Worm (Caenorhabditis elegans) whole organism, early embryonic: ENCODE measurements around the gene ztf-31.

Experiments
- B0310.2 ChIP-seq: sonication (generic microtip); optimal IDR thresholded peaks from 2 replicates; lab custom pipeline; 2016; ENCODE audit warnings: mild to moderate bottlenecking, missing genetic modification characterization, missing compliant biosample characterization
- F13C5.2 ChIP-seq: sonication (generic microtip); optimal IDR thresholded peaks from 2 replicates; lab custom pipeline; 2017; ENCODE audit warnings: mild to moderate bottlenecking, missing genetic modification characterization, inconsistent platforms, missing compliant biosample characterization
- aly-1 ChIP-seq: sonication (generic microtip); optimal IDR thresholded peaks from 2 replicates; lab custom pipeline; 2016; ENCODE audit warnings: missing genetic modification characterization, missing compliant biosample characterization
- ama-1 ChIP-seq: fragments of 150-350 bp; optimal IDR thresholded peaks from 2 replicates; lab custom pipeline; 2014
- ceh-13 ChIP-seq: fragments of 200-800 bp; sonication (Bioruptor generic); optimal IDR thresholded peaks from 2 replicates; lab custom pipeline; 2018; ENCODE audit warnings: mild to moderate bottlenecking, missing genetic modification characterization, missing compliant biosample characterization
- ceh-36 ChIP-seq: sonication (generic microtip); optimal IDR thresholded peaks from 2 replicates; lab custom pipeline; 2016; ENCODE audit warnings: missing genetic modification characterization, inconsistent platforms, missing compliant biosample characterization
- ets-7 ChIP-seq: sonication (generic microtip); optimal IDR thresholded peaks from 2 replicates; lab custom pipeline; 2016; ENCODE audit warnings: missing genotype, missing genetic modification characterization, missing compliant biosample characterization
- flt-1 ChIP-seq: fragments of 200-800 bp; sonication (Bioruptor generic); IDR thresholded peaks from 2 replicates; pipeline ENCODE4 v1.3.6; 2022; ENCODE audit warnings: missing genetic modification characterization, missing compliant biosample characterization
- hmbx-1 ChIP-seq: sonication (generic microtip); optimal IDR thresholded peaks from 2 replicates; lab custom pipeline; 2016; ENCODE audit warnings: mild to moderate bottlenecking, missing genetic modification characterization, missing compliant biosample characterization
- hnd-1 ChIP-seq: sonication (generic microtip); optimal IDR thresholded peaks from 2 replicates; lab custom pipeline; 2016; ENCODE audit warnings: missing genetic modification characterization, missing compliant biosample characterization
- scrt-1 ChIP-seq: fragments of 200-800 bp; sonication (Bioruptor generic); IDR thresholded peaks from 2 replicates; pipeline ENCODE4 v1.3.6; 2022; ENCODE audit warnings: missing genetic modification characterization, missing compliant biosample characterization
- sea-1 ChIP-seq: fragments of 200-800 bp; sonication (Bioruptor generic); conservative IDR thresholded peaks from 2 replicates; pipeline ENCODE4 v1.3.6; 2022; ENCODE audit warnings: missing genetic modification characterization, missing compliant biosample characterization
- tbx-37 ChIP-seq: fragments of 200-800 bp; sonication (Bioruptor generic); conservative IDR thresholded peaks from 2 replicates; pipeline ENCODE4 v1.3.6; 2022; ENCODE audit warnings: missing genetic modification reagents, missing genetic modification characterization, missing compliant biosample characterization
- tra-4 ChIP-seq: sonication (generic microtip); optimal IDR thresholded peaks from 2 replicates; lab custom pipeline; 2017; ENCODE audit warnings: missing genetic modification characterization, missing compliant biosample characterization

- TF ChIP-seq ama-1 (lab: Kevin White, UChicago) (no peak), sea-1 (GFP tag; lab: Robert Waterston, UW) (no peak), aly-1 (tag; lab: Kevin White, UChicago) (no peak), B0310.2 (tag; lab: Kevin White, UChicago) (no peak), ceh-36 (tag; lab: Kevin White, UChicago) (no peak), flt-1 (GFP tag; lab: Robert Waterston, UW) (no peak), F13C5.2 (tag; lab: Kevin White, UChicago) (no peak), ets-7 (tag; lab: Kevin White, UChicago) (no peak), ceh-13 (GFP tag; lab: Kevin White, UChicago) (no peak), hnd-1 (tag; lab: Kevin White, UChicago) (no peak), scrt-1 (no peak), tbx-37 (GFP tag; lab: Robert Waterston, UW) (no peak), tra-4 (tag; lab: Kevin White, UChicago) (no peak), hmbx-1 (tag; lab: Kevin White, UChicago) (no peak)
Observed at ce11 chrIII:7272828-7273227, 31.7 kb downstream of the ztf-31 start.
